Worm (Caenorhabditis elegans): ENCODE results near the gene set-5.

The set-5 gene

ce11 chrV:14698666-14699065, at the start of gene set-5:
set-5 (plus strand) TSS chrV:14698966.
- TF ChIP-seq hlh-4 (tag; optimal IDR thresholded peaks at IDR 0.05) (no peak), zag-1 (tag; optimal IDR thresholded peaks at IDR 0.05) (no peak), efl-1 (optimal IDR thresholded peaks at IDR 0.05) (no peak), efl-1 (GFP tag; optimal IDR thresholded peaks at IDR 0.05 in 1 of 2) (no peak), nhr-84 (tag; optimal IDR thresholded peaks at IDR 0.05) (no peak), fkh-8 (tag; optimal IDR thresholded peaks at IDR 0.05) (no peak), aha-1 (tag; optimal IDR thresholded peaks at IDR 0.05) (no peak), snpc-4 (tag; optimal IDR thresholded peaks at IDR 0.05) (no peak), C34B4.2 (tag; optimal IDR thresholded peaks at IDR 0.05) (no peak), elt-2 (tag; optimal IDR thresholded peaks at IDR 0.05) (no peak), aly-2 (tag; optimal IDR thresholded peaks at IDR 0.05) (no peak), nhr-237 (tag; optimal IDR thresholded peaks at IDR 0.05) (no peak), xbp-1 (tag; optimal IDR thresholded peaks at IDR 0.05) (no peak), tbx-2 (tag; optimal IDR thresholded peaks at IDR 0.05) (no peak), pax-3 (tag; optimal IDR thresholded peaks at IDR 0.05) (no peak), ces-1 (GFP tag; optimal IDR thresholded peaks at IDR 0.05) (no peak), ceh-82 (tag; optimal IDR thresholded peaks at IDR 0.05) (no peak), ceh-63 (GFP tag; optimal IDR thresholded peaks at IDR 0.05) (no peak), unc-98 (GFP tag; IDR thresholded peaks at IDR 0.05) (no peak)

ce11 chrV:14649929-14650328, 48.8 kb upstream of the set-5 start:
- TF ChIP-seq grh-1 (GFP tag; IDR thresholded peaks at IDR 0.05) (no peak), nhr-71 (tag; optimal IDR thresholded peaks at IDR 0.05) (peak; percentile 59), efl-3 (GFP tag; optimal IDR thresholded peaks at IDR 0.05) (no peak), nhr-47 (tag; optimal IDR thresholded peaks at IDR 0.05) (peak; percentile 14), skn-1 (tag; optimal IDR thresholded peaks at IDR 0.05) (peak; percentile 18), efl-1 (optimal IDR thresholded peaks at IDR 0.05) (peak in 1 of 2 experiments; percentile 22), efl-1 (GFP tag; optimal IDR thresholded peaks at IDR 0.05 in 1 of 2) (peak; percentile 12 to 56), lsy-2 (tag; optimal IDR thresholded peaks at IDR 0.05) (peak in 1 of 2 experiments; percentile 58), mep-1 (tag; optimal IDR thresholded peaks at IDR 0.05) (no peak), unc-86 (tag; optimal IDR thresholded peaks at IDR 0.05) (peak; percentile 24), fkh-10 (GFP tag; optimal IDR thresholded peaks at IDR 0.05) (peak; percentile 36), snu-23 (GFP tag; optimal IDR thresholded peaks at IDR 0.05) (peak; percentile 4), egl-13 (tag; optimal IDR thresholded peaks at IDR 0.05) (no peak), lin-14 (GFP tag; optimal IDR thresholded peaks at IDR 0.05) (peak; percentile 81), tbx-2 (tag; optimal IDR thresholded peaks at IDR 0.05) (peak; percentile 26), rnt-1 (tag; optimal IDR thresholded peaks at IDR 0.05) (peak; percentile 32), dpl-1 (GFP tag; optimal IDR thresholded peaks at IDR 0.05) (peak in 1 of 3 experiments; percentile 8), lin-35 (GFP tag; optimal IDR thresholded peaks at IDR 0.05) (peak in 1 of 2 experiments; percentile 4)

ce11 chrV:14650631-14651030, 48.1 kb upstream of the set-5 start:
- TF ChIP-seq rnt-1 (tag; optimal IDR thresholded peaks at IDR 0.05) (no peak), lin-15B (tag; optimal IDR thresholded peaks at IDR 0.05) (no peak), efl-1 (optimal IDR thresholded peaks at IDR 0.05) (no peak), efl-1 (GFP tag; optimal IDR thresholded peaks at IDR 0.05 in 1 of 2) (peak in 1 of 2 experiments; percentile 78), skn-1 (tag; optimal IDR thresholded peaks at IDR 0.05) (no peak), lsy-2 (tag; optimal IDR thresholded peaks at IDR 0.05) (no peak), ztf-11 (tag; optimal IDR thresholded peaks at IDR 0.05) (peak in 1 of 2 experiments; percentile 19), F16B12.6 (tag; optimal IDR thresholded peaks at IDR 0.05) (no peak), vab-15 (tag; optimal IDR thresholded peaks at IDR 0.05) (no peak), C04F5.9 (tag; optimal IDR thresholded peaks at IDR 0.05) (no peak), Y116A8C.19 (tag; optimal IDR thresholded peaks at IDR 0.05; ENCODE audit: borderline replicate concordance) (no peak)

Data from whole organism, L1 larva.